Worm (Caenorhabditis elegans): ENCODE data around the gene spp-8.

spp-8 gene

ce11 chrIV:8449869-8450268 lies 31.6 kb upstream of the spp-8 start:
- TF ChIP-seq fkh-10 (GFP tag; optimal IDR thresholded peaks at IDR 0.05) (no peak), ztf-4 (tag; optimal IDR thresholded peaks at IDR 0.05) (no peak), zip-4 (GFP tag; optimal IDR thresholded peaks at IDR 0.05) (no peak), efl-1 (optimal IDR thresholded peaks at IDR 0.05) (no peak), efl-1 (GFP tag; optimal IDR thresholded peaks at IDR 0.05 in 1 of 2) (no peak), egl-13 (tag; optimal IDR thresholded peaks at IDR 0.05) (no peak), ceh-8 (GFP tag; optimal IDR thresholded peaks at IDR 0.05) (no peak), pqm-1 (tag; optimal IDR thresholded peaks at IDR 0.05) (no peak), nhr-12 (tag; optimal IDR thresholded peaks at IDR 0.05) (no peak), swsn-7 (tag; optimal IDR thresholded peaks at IDR 0.05) (no peak), nhr-76 (tag; optimal IDR thresholded peaks at IDR 0.05) (no peak), lin-39 (tag; optimal IDR thresholded peaks at IDR 0.05) (no peak), elt-3 (tag; optimal IDR thresholded peaks at IDR 0.05) (no peak), C34B4.2 (tag; optimal IDR thresholded peaks at IDR 0.05) (no peak)

- TF ChIP-seq lin-39 (tag; optimal IDR thresholded peaks at IDR 0.05) (no peak), ceh-88 (GFP tag; IDR thresholded peaks at IDR 0.05) (no peak), ceh-63 (GFP tag; optimal IDR thresholded peaks at IDR 0.05) (no peak), lir-3 (tag; optimal IDR thresholded peaks at IDR 0.05; ENCODE audit: poor library complexity) (no peak), ztf-11 (tag; optimal IDR thresholded peaks at IDR 0.05) (no peak), hlh-17 (GFP tag; optimal IDR thresholded peaks at IDR 0.05; ENCODE audit: borderline replicate concordance) (no peak), ceh-90 (tag; optimal IDR thresholded peaks at IDR 0.05) (no peak), irx-1 (tag; optimal IDR thresholded peaks at IDR 0.05) (no peak), unc-86 (tag; optimal IDR thresholded peaks at IDR 0.05) (no peak), fos-1 (tag; optimal IDR thresholded peaks at IDR 0.05) (no peak), egl-13 (tag; optimal IDR thresholded peaks at IDR 0.05) (no peak), tbx-2 (tag; optimal IDR thresholded peaks at IDR 0.05) (no peak), xbp-1 (tag; optimal IDR thresholded peaks at IDR 0.05) (no peak), unc-130 (tag; optimal IDR thresholded peaks at IDR 0.05) (no peak), blmp-1 (tag; optimal IDR thresholded peaks at IDR 0.05) (peak; percentile 1), tlp-1 (tag; optimal IDR thresholded peaks at IDR 0.05) (no peak), mab-9 (GFP tag; IDR thresholded peaks at IDR 0.05) (no peak), mep-1 (tag; optimal IDR thresholded peaks at IDR 0.05) (no peak), mdl-1 (tag; optimal IDR thresholded peaks at IDR 0.05) (no peak), nhr-71 (tag; optimal IDR thresholded peaks at IDR 0.05) (peak; percentile 17), nhr-11 (tag; optimal IDR thresholded peaks at IDR 0.05) (no peak), vab-15 (tag; optimal IDR thresholded peaks at IDR 0.05) (no peak), pqm-1 (tag; optimal IDR thresholded peaks at IDR 0.05) (peak; percentile 34), nhr-84 (tag; optimal IDR thresholded peaks at IDR 0.05) (no peak), nhr-19 (GFP tag; conservative IDR thresholded peaks at IDR 0.05) (no peak), Y116A8C.19 (tag; optimal IDR thresholded peaks at IDR 0.05; ENCODE audit: borderline replicate concordance) (no peak), sup-37 (GFP tag; optimal IDR thresholded peaks at IDR 0.05) (no peak), lsy-2 (tag; optimal IDR thresholded peaks at IDR 0.05) (peak in 1 of 2 experiments; percentile 12), ceh-8 (GFP tag; optimal IDR thresholded peaks at IDR 0.05) (no peak), hpl-2 (GFP tag; optimal IDR thresholded peaks at IDR 0.05) (no peak), dsc-1 (tag; optimal IDR thresholded peaks at IDR 0.05) (no peak), ztf-4 (tag; optimal IDR thresholded peaks at IDR 0.05) (no peak), nhr-12 (tag; optimal IDR thresholded peaks at IDR 0.05) (no peak), nhr-76 (tag; optimal IDR thresholded peaks at IDR 0.05) (no peak), snpc-4 (tag; optimal IDR thresholded peaks at IDR 0.05) (no peak), elt-2 (tag; optimal IDR thresholded peaks at IDR 0.05) (peak; percentile 97), fkh-8 (tag; optimal IDR thresholded peaks at IDR 0.05) (no peak), unc-30 (tag; optimal IDR thresholded peaks at IDR 0.05) (no peak), mef-2 (tag; optimal IDR thresholded peaks at IDR 0.05) (no peak), aha-1 (tag; optimal IDR thresholded peaks at IDR 0.05) (no peak), lin-15B (tag; optimal IDR thresholded peaks at IDR 0.05) (no peak), fkh-10 (GFP tag; optimal IDR thresholded peaks at IDR 0.05) (no peak), nhr-20 (tag; optimal IDR thresholded peaks at IDR 0.05) (no peak), ama-1 (optimal IDR thresholded peaks at IDR 0.05) (no peak), fkh-4 (tag; optimal IDR thresholded peaks at IDR 0.05; ENCODE audit: borderline replicate concordance) (no peak), rnt-1 (tag; optimal IDR thresholded peaks at IDR 0.05) (no peak)
Measured at ce11 chrIV:8450534-8450933, 30.9 kb upstream of the spp-8 start.

All from whole organism, L1 larva.